Worm (Caenorhabditis elegans) whole organism, L4 larva: Measurements from ENCODE around the gene acl-9.

ENCODE experiments used
- D1046.2 ChIP-seq: fragments of 200-800 bp; sonication (Bioruptor generic); IDR thresholded peaks from 2 replicates; pipeline ENCODE4 v1.3.6; 2022; ENCODE audit warnings: missing genetic modification characterization, missing compliant biosample characterization
- F26F4.8 ChIP-seq: fragments of 200-800 bp; sonication (Bioruptor generic); conservative IDR thresholded peaks from 2 replicates; pipeline ENCODE4 v1.3.6; 2022; ENCODE audit warnings: missing genetic modification characterization, missing compliant biosample characterization
- F37D6.2 ChIP-seq: sonication (generic microtip); optimal IDR thresholded peaks from 2 replicates; lab custom pipeline; 2016; ENCODE audit warnings: mild to moderate bottlenecking, missing genetic modification characterization, missing compliant biosample characterization
- F44E2.7 ChIP-seq: fragments of 200-800 bp; sonication (Bioruptor generic); IDR thresholded peaks from 2 replicates; pipeline ENCODE4 v2.1.2; 2022; ENCODE audit warnings: missing genetic modification characterization, missing compliant biosample characterization
- R02D3.7 ChIP-seq: fragments of 150-350 bp; sonication (generic microtip); optimal IDR thresholded peaks from 3 replicates; lab custom pipeline; 2014; ENCODE audit warnings: missing biosample characterization, missing genetic modification characterization
- Y48G9A.11 ChIP-seq: fragments of 200-800 bp; sonication (Bioruptor generic); IDR thresholded peaks from 2 replicates; pipeline ENCODE4 v1.3.6; 2022; ENCODE audit warnings: missing genetic modification reagents, missing genetic modification characterization, missing compliant biosample characterization
- ZK546.5 ChIP-seq, 2 experiments: sonication (generic microtip); optimal IDR thresholded peaks; 2 replicates each; lab custom pipeline; 2017; ENCODE audit warnings: missing biosample characterization in 2 of 2, missing genetic modification characterization in 2 of 2
- arid-1 ChIP-seq: fragments of 200-800 bp; sonication (Bioruptor generic); conservative IDR thresholded peaks from 2 replicates; pipeline ENCODE4 v1.3.6; 2022; ENCODE audit warnings: missing genetic modification reagents, missing genetic modification characterization, missing compliant biosample characterization
- ceh-20 ChIP-seq: fragments of 200-800 bp; sonication (Bioruptor generic); IDR thresholded peaks from 2 replicates; pipeline ENCODE4 v1.3.6; 2022; ENCODE audit warnings: missing genetic modification reagents, missing genetic modification characterization, missing compliant biosample characterization
- ceh-32 ChIP-seq: sonication (generic microtip); optimal IDR thresholded peaks from 2 replicates; lab custom pipeline; 2016; ENCODE audit warnings: mild to moderate bottlenecking, missing genetic modification characterization, missing compliant biosample characterization; ENCODE audit not compliant: poor library complexity
- ceh-44 ChIP-seq: fragments of 200-800 bp; sonication (Bioruptor generic); IDR thresholded peaks from 2 replicates; pipeline ENCODE4 v1.3.6; 2022; ENCODE audit warnings: missing genetic modification reagents, missing genetic modification characterization, missing compliant biosample characterization
- ceh-62 ChIP-seq: sonication (generic microtip); optimal IDR thresholded peaks from 2 replicates; lab custom pipeline; 2017; ENCODE audit warnings: missing biosample characterization, missing genetic modification characterization
- ceh-82 ChIP-seq: sonication (generic microtip); optimal IDR thresholded peaks from 2 replicates; lab custom pipeline; 2017; ENCODE audit warnings: missing biosample characterization, missing genetic modification characterization
- cey-2 ChIP-seq: sonication (generic microtip); optimal IDR thresholded peaks from 3 replicates; lab custom pipeline; 2017; ENCODE audit warnings: missing genetic modification characterization, mild to moderate bottlenecking, missing compliant biosample characterization, antibody characterized with exemption, borderline replicate concordance; ENCODE audit not compliant: insufficient read depth
- ctbp-1 ChIP-seq: fragments of 200-800 bp; sonication (Bioruptor generic); IDR thresholded peaks from 2 replicates; pipeline ENCODE4 v1.3.6; 2022; ENCODE audit warnings: missing genetic modification reagents, missing genetic modification characterization, missing compliant biosample characterization
- daf-16 ChIP-seq, 3 experiments: sonication (generic microtip); optimal IDR thresholded peaks; 2 replicates each; lab custom pipeline; 2016 to 2017; ENCODE audit warnings: missing genetic modification characterization in 3 of 3, missing genetic modification reagents in 3 of 3, mild to moderate bottlenecking in 2 of 3, missing compliant biosample characterization in 2 of 3, missing biosample characterization in 1 of 3, moderate library complexity in 1 of 3
- daf-19 ChIP-seq: fragments of 200-800 bp; sonication (Bioruptor generic); conservative IDR thresholded peaks from 2 replicates; pipeline ENCODE4 v1.3.6; 2022; ENCODE audit warnings: missing genetic modification characterization, missing compliant biosample characterization
- dmd-8 ChIP-seq: fragments of 200-800 bp; sonication (Bioruptor generic); IDR thresholded peaks from 2 replicates; pipeline ENCODE4 v1.3.6; 2022; ENCODE audit warnings: missing genetic modification characterization, missing compliant biosample characterization
- dpl-1 ChIP-seq: fragments of 150-350 bp; optimal IDR thresholded peaks from 2 replicates; lab custom pipeline; 2014; ENCODE audit warnings: missing biosample characterization, missing genetic modification reagents, missing genetic modification characterization
- hif-1 ChIP-seq, 2 experiments: sonication (generic microtip); optimal IDR thresholded peaks; 2 replicates each; lab custom pipeline; 2016 to 2017; ENCODE audit warnings: missing compliant biosample characterization in 2 of 2, missing genetic modification characterization in 2 of 2, missing genetic modification reagents in 2 of 2, missing genotype in 2 of 2, mild to moderate bottlenecking in 1 of 2
- hlh-11 ChIP-seq: fragments of 200-800 bp; sonication (Bioruptor generic); optimal IDR thresholded peaks from 2 replicates; lab custom pipeline; 2018; ENCODE audit warnings: mild to moderate bottlenecking, missing genetic modification characterization, missing compliant biosample characterization
- hlh-30 ChIP-seq: sonication (generic microtip); optimal IDR thresholded peaks from 2 replicates; lab custom pipeline; 2017; ENCODE audit warnings: antibody characterized with exemption, mild to moderate bottlenecking, missing genetic modification characterization, missing compliant biosample characterization; ENCODE audit not compliant: insufficient read depth
- hmg-1.1 ChIP-seq: fragments of 200-800 bp; sonication (Bioruptor generic); IDR thresholded peaks from 2 replicates; pipeline ENCODE4 v1.3.6; 2022; ENCODE audit warnings: missing genetic modification reagents, missing genetic modification characterization, missing compliant biosample characterization
- jun-1 ChIP-seq: fragments of 150-350 bp; optimal IDR thresholded peaks from 2 replicates; lab custom pipeline; 2014; ENCODE audit warnings: missing biosample characterization, missing genetic modification reagents, missing genetic modification characterization
- lin-38 ChIP-seq: fragments of 200-800 bp; sonication (Bioruptor generic); IDR thresholded peaks from 2 replicates; pipeline ENCODE4 v1.3.6; 2022; ENCODE audit warnings: missing genetic modification reagents, missing genetic modification characterization, missing compliant biosample characterization
- lin-39 ChIP-seq: fragments of 150-350 bp; optimal IDR thresholded peaks from 2 replicates; lab custom pipeline; 2014; ENCODE audit warnings: missing biosample characterization, missing genetic modification reagents, missing genetic modification characterization
- lir-3 ChIP-seq: sonication (generic microtip); optimal IDR thresholded peaks from 2 replicates; lab custom pipeline; 2016; ENCODE audit warnings: mild to moderate bottlenecking, missing genetic modification characterization, missing compliant biosample characterization
- lsy-2 ChIP-seq, 2 experiments: fragments of 150-350 bp in 1 of 2; sonication (generic microtip) in 1 of 2; optimal IDR thresholded peaks; 2 replicates each; lab custom pipeline; 2014 to 2017; ENCODE audit warnings: missing biosample characterization in 2 of 2, missing genetic modification characterization in 2 of 2
- madf-5 ChIP-seq, 2 experiments: fragments of 200-800 bp; sonication (Bioruptor generic); IDR thresholded peaks; 2 replicates each; pipeline ENCODE4 v1.3.6; 2022; ENCODE audit warnings: missing compliant biosample characterization in 2 of 2, missing genetic modification characterization in 2 of 2
- mxl-3 ChIP-seq: fragments of 200-800 bp; sonication (Bioruptor generic); optimal IDR thresholded peaks from 2 replicates; lab custom pipeline; 2018; ENCODE audit warnings: mild to moderate bottlenecking, missing genetic modification characterization, missing compliant biosample characterization
- nhr-10 ChIP-seq: fragments of 150-350 bp; optimal IDR thresholded peaks from 2 replicates; lab custom pipeline; 2014; ENCODE audit warnings: missing biosample characterization, missing genetic modification characterization
- nhr-111 ChIP-seq: fragments of 200-800 bp; sonication (Bioruptor generic); optimal IDR thresholded peaks from 2 replicates; lab custom pipeline; 2018; ENCODE audit warnings: mild to moderate bottlenecking, missing genetic modification characterization, missing compliant biosample characterization
- nhr-28 ChIP-seq: fragments of 150-350 bp; optimal IDR thresholded peaks from 2 replicates; lab custom pipeline; 2014; ENCODE audit warnings: missing biosample characterization, missing genetic modification characterization
- nhr-48 ChIP-seq: sonication (generic microtip); optimal IDR thresholded peaks from 2 replicates; lab custom pipeline; 2016; ENCODE audit warnings: mild to moderate bottlenecking, missing genetic modification characterization, missing compliant biosample characterization
- nhr-77 ChIP-seq: fragments of 150-350 bp; optimal IDR thresholded peaks from 2 replicates; lab custom pipeline; 2014; ENCODE audit warnings: missing biosample characterization, missing genetic modification characterization
- pha-4 ChIP-seq, 2 experiments: fragments of 150-350 bp in 1 of 2; fragments of 200-800 bp in 1 of 2; sonication (Bioruptor generic) in 1 of 2; IDR thresholded peaks in 1 of 2; optimal IDR thresholded peaks in 1 of 2; 2 replicates each; pipeline versions ENCODE4 v1.3.6 to Lab custom; 2014 to 2022; ENCODE audit warnings: missing genetic modification characterization in 2 of 2, missing genetic modification reagents in 2 of 2, missing biosample characterization in 1 of 2, missing compliant biosample characterization in 1 of 2
- php-3 ChIP-seq: fragments of 200-800 bp; sonication (Bioruptor generic); IDR thresholded peaks from 2 replicates; pipeline ENCODE4 v1.3.6; 2022; ENCODE audit warnings: missing genetic modification reagents, missing genetic modification characterization, missing compliant biosample characterization
- rbr-2 ChIP-seq: sonication (generic microtip); optimal IDR thresholded peaks from 2 replicates; lab custom pipeline; 2016; ENCODE audit warnings: missing genotype, missing genetic modification characterization, missing compliant biosample characterization
- sdz-12 ChIP-seq: fragments of 200-800 bp; sonication (Bioruptor generic); optimal IDR thresholded peaks from 2 replicates; lab custom pipeline; 2018; ENCODE audit warnings: mild to moderate bottlenecking, missing genetic modification characterization, missing compliant biosample characterization
- skn-1 ChIP-seq: fragments of 150-350 bp; optimal IDR thresholded peaks from 2 replicates; lab custom pipeline; 2014; ENCODE audit warnings: missing biosample characterization, missing genetic modification characterization
- spr-1 ChIP-seq: sonication (generic microtip); optimal IDR thresholded peaks from 2 replicates; lab custom pipeline; 2016; ENCODE audit warnings: mild to moderate bottlenecking, missing genetic modification characterization, missing compliant biosample characterization
- tra-1 ChIP-seq: fragments of 200-800 bp; sonication (Bioruptor generic); IDR thresholded peaks from 2 replicates; pipeline ENCODE4 v1.3.6; 2022; ENCODE audit warnings: missing genetic modification reagents, missing genetic modification characterization, missing compliant biosample characterization
- unc-39 ChIP-seq: sonication (generic microtip); optimal IDR thresholded peaks from 2 replicates; lab custom pipeline; 2017; ENCODE audit warnings: missing biosample characterization, missing genetic modification characterization
- unc-62 ChIP-seq, 3 experiments: fragments of 150-350 bp in 1 of 3; sonication (generic microtip); optimal IDR thresholded peaks in 2 of 3; peaks in 1 of 3; 1 replicate in 1 of 3; 2 replicates in 2 of 3; lab custom pipeline; 2014 to 2017; ENCODE audit warnings: missing biosample characterization in 3 of 3, missing genetic modification characterization in 3 of 3, missing genetic modification reagents in 3 of 3, missing genotype in 1 of 3
- zag-1 ChIP-seq: fragments of 150-350 bp; optimal IDR thresholded peaks from 2 replicates; lab custom pipeline; 2014; ENCODE audit warnings: missing biosample characterization, missing genetic modification characterization
- zfp-2 ChIP-seq: sonication (generic microtip); optimal IDR thresholded peaks from 2 replicates; lab custom pipeline; 2016; ENCODE audit warnings: mild to moderate bottlenecking, missing genetic modification characterization, missing compliant biosample characterization
- ztf-11 ChIP-seq: fragments of 150-350 bp; optimal IDR thresholded peaks from 2 replicates; lab custom pipeline; 2014; ENCODE audit warnings: missing biosample characterization, missing genetic modification characterization

Gene acl-9

ce11 chrV:6411161-6411560 lies 41.9 kb upstream of the acl-9 start (continued):
- TF ChIP-seq rbr-2 (tag; lab: Kevin White, UChicago) (no peak), skn-1 (no peak), ceh-20 (GFP tag; lab: Robert Waterston, UW) (peak; percentile 68), ceh-44 (GFP tag; lab: Robert Waterston, UW) (no peak), zfp-2 (tag; lab: Kevin White, UChicago) (no peak), daf-16 (GFP tag; optimal IDR thresholded peaks at IDR 0.05; lab: Kevin White, UChicago) (no peak), daf-16 (tag; optimal IDR thresholded peaks at IDR 0.05; lab: Kevin White, UChicago) (peak; percentile 34), dpl-1 (GFP tag; lab: Kevin White, UChicago) (no peak), zag-1 (tag; lab: Kevin White, UChicago) (no peak), unc-39 (tag; lab: Kevin White, UChicago) (no peak), ZK546.5 (tag; optimal IDR thresholded peaks at IDR 0.05; lab: Kevin White, UChicago) (no peak), unc-62 (GFP tag; optimal IDR thresholded peaks at IDR 0.05 in 1 of 2; lab: Kevin White, UChicago) (peak in 1 of 2 experiments; percentile 25), unc-62 (tag; optimal IDR thresholded peaks at IDR 0.05; lab: Kevin White, UChicago) (no peak), lin-38 (no peak), F37D6.2 (tag; lab: Kevin White, UChicago) (no peak), nhr-28 (tag; lab: Kevin White, UChicago) (peak; percentile 91)

- TF ChIP-seq hlh-11 (tag; lab: Kevin White, UChicago) (peak; percentile 85), ctbp-1 (GFP tag; lab: Robert Waterston, UW) (no peak), lsy-2 (tag; optimal IDR thresholded peaks at IDR 0.05; lab: Kevin White, UChicago) (no peak), nhr-111 (GFP tag; lab: Kevin White, UChicago) (no peak), zag-1 (tag; lab: Kevin White, UChicago) (no peak), hlh-30 (tag; lab: Kevin White, UChicago) (no peak), dmd-8 (GFP tag; lab: Robert Waterston, UW) (no peak), madf-5 (GFP tag; IDR thresholded peaks at IDR 0.05; lab: Robert Waterston, UW) (no peak), F26F4.8 (GFP tag; lab: Robert Waterston, UW) (no peak), unc-62 (GFP tag; optimal IDR thresholded peaks at IDR 0.05 in 1 of 2; lab: Kevin White, UChicago) (no peak), unc-62 (tag; optimal IDR thresholded peaks at IDR 0.05; lab: Kevin White, UChicago) (no peak), ceh-32 (tag; lab: Kevin White, UChicago) (no peak), lir-3 (tag; lab: Kevin White, UChicago) (no peak), D1046.2 (GFP tag; lab: Robert Waterston, UW) (no peak), ceh-62 (tag; lab: Kevin White, UChicago) (no peak), ceh-82 (tag; lab: Kevin White, UChicago) (no peak), F44E2.7 (GFP tag; lab: Robert Waterston, UW) (no peak), jun-1 (tag; lab: Kevin White, UChicago) (no peak), spr-1 (tag; lab: Kevin White, UChicago) (no peak), mxl-3 (GFP tag; lab: Kevin White, UChicago) (peak; percentile 57), hif-1 (tag; optimal IDR thresholded peaks at IDR 0.05; lab: Kevin White, UChicago) (no peak), daf-16 (GFP tag; optimal IDR thresholded peaks at IDR 0.05; lab: Kevin White, UChicago) (peak in 1 of 2 experiments; percentile 41), daf-16 (tag; optimal IDR thresholded peaks at IDR 0.05; lab: Kevin White, UChicago) (peak; percentile 52), nhr-77 (tag; lab: Kevin White, UChicago) (no peak), daf-19 (GFP tag; lab: Robert Waterston, UW) (no peak), arid-1 (no peak), lin-39 (tag; lab: Kevin White, UChicago) (no peak), zfp-2 (tag; lab: Kevin White, UChicago) (no peak), ceh-20 (GFP tag; lab: Robert Waterston, UW) (no peak), nhr-10 (tag; lab: Kevin White, UChicago) (no peak), cey-2 (no peak), sdz-12 (GFP tag; lab: Kevin White, UChicago) (no peak), nhr-48 (tag; lab: Kevin White, UChicago) (peak; percentile 71), ztf-11 (tag; lab: Kevin White, UChicago) (no peak), pha-4 (GFP tag; IDR thresholded peaks at IDR 0.05; lab: Robert Waterston, UW) (no peak), pha-4 (tag; optimal IDR thresholded peaks at IDR 0.05; lab: Kevin White, UChicago) (no peak), Y48G9A.11 (GFP tag; lab: Robert Waterston, UW) (no peak), php-3 (peak; percentile 70; the same call in 1 of the 2 replicates), hmg-1.1 (GFP tag; lab: Robert Waterston, UW) (no peak), R02D3.7 (tag; lab: Kevin White, UChicago) (no peak), tra-1 (GFP tag; lab: Robert Waterston, UW) (peak; percentile 80; the same call in 1 of the 2 replicates)
Observed at ce11 chrV:6413057-6413456, 40.0 kb upstream of the acl-9 start.
